Fruit fly (Drosophila melanogaster) whole organism, adult: Measurements from ENCODE around the gene COX7AL2.

ENCODE experiments used
- CG33017 ChIP-seq: fragments of 200-800 bp; sonication (Bioruptor generic); optimal IDR thresholded peaks from 2 replicates; lab custom pipeline; 2018; ENCODE audit warnings: missing biosample characterization, mild to moderate bottlenecking, missing genetic modification characterization, moderate library complexity
- CG5204 ChIP-seq: fragments of 200-800 bp; sonication (Bioruptor generic); optimal IDR thresholded peaks from 2 replicates; lab custom pipeline; 2016; ENCODE audit warnings: missing biosample characterization, missing genetic modification characterization
- CG7045 ChIP-seq: fragments of 200-800 bp; sonication (Bioruptor generic); optimal IDR thresholded peaks from 2 replicates; lab custom pipeline; 2017; ENCODE audit warnings: missing biosample characterization, mild to moderate bottlenecking, missing genetic modification characterization

dm6 chr2L:2216065-2216464, 18.4 kb upstream of the COX7AL2 start, which contains the start of gene daed:
- TF ChIP-seq CG33017 (tag; lab: Kevin White, UChicago) (peak; percentile 70), CG7045 (no peak), CG5204 (GFP tag; lab: Kevin White, UChicago) (no peak)
